Fruit fly (Drosophila melanogaster) S2 (cell line): ENCODE data around the gene Mur29B.

Source experiments
- CG8478 ChIP-seq: fragments of >200 bp; optimal IDR thresholded peaks from 2 replicates; lab custom pipeline; 2018
- CTCF ChIP-seq, 2 experiments: fragments of >200 bp; optimal IDR thresholded peaks; 2 replicates each; lab custom pipeline; 2018

The Mur29B gene

dm6 chr2L:8333624-8334023 is 18.4 kb upstream of the Mur29B start:
- no peak for TF ChIP-seq CTCF (optimal IDR thresholded peaks at IDR 0.05; lab: Kevin White, UChicago)
- no peak for TF ChIP-seq CG8478 (lab: Kevin White, UChicago)

dm6 chr2L:8334705-8335104 is 17.3 kb upstream of the Mur29B start:
- TF ChIP-seq CG8478 (lab: Kevin White, UChicago) (no peak), CTCF (optimal IDR thresholded peaks at IDR 0.05; lab: Kevin White, UChicago) (no peak)

dm6 chr2L:8338039-8338438 is 13.9 kb upstream of the Mur29B start, which contains the start of gene witty:
TSS of gene witty (plus strand) at chr2L:8338287.
- no peak for TF ChIP-seq CG8478 (lab: Kevin White, UChicago)
- no peak for TF ChIP-seq CTCF (optimal IDR thresholded peaks at IDR 0.05; lab: Kevin White, UChicago)

- TF ChIP-seq CG8478 (lab: Kevin White, UChicago) (no peak), CTCF (optimal IDR thresholded peaks at IDR 0.05; lab: Kevin White, UChicago) (no peak)
Measured at dm6 chr2L:8339751-8340349, 12.1 kb upstream of the Mur29B start.

- no peak for TF ChIP-seq CG8478 (lab: Kevin White, UChicago)
- no peak for TF ChIP-seq CTCF (optimal IDR thresholded peaks at IDR 0.05; lab: Kevin White, UChicago)
Measured at dm6 chr2L:8342395-8342794, 9.6 kb upstream of the Mur29B start, which contains the start of gene CG14273. TSS of gene CG14273 (plus strand) at chr2L:8342695.

dm6 chr2L:8344536-8344935 is 7.5 kb upstream of the Mur29B start:
- TF ChIP-seq CTCF (optimal IDR thresholded peaks at IDR 0.05; lab: Kevin White, UChicago) (no peak), CG8478 (lab: Kevin White, UChicago) (no peak)

dm6 chr2L:8346260-8346659 is 5.7 kb upstream of the Mur29B start, which contains the start of gene CG7778:
TSS of gene CG7778 (plus strand) at chr2L:8346620.
- no peak for TF ChIP-seq CTCF (optimal IDR thresholded peaks at IDR 0.05; lab: Kevin White, UChicago)

dm6 chr2L:8350560-8351171 is 1.3 kb upstream of the Mur29B start:
- TF ChIP-seq CG8478 (lab: Kevin White, UChicago) (no peak), CTCF (optimal IDR thresholded peaks at IDR 0.05; lab: Kevin White, UChicago) (no peak)

- TF ChIP-seq CTCF (optimal IDR thresholded peaks at IDR 0.05; lab: Kevin White, UChicago) (no peak), CG8478 (lab: Kevin White, UChicago) (no peak)
Measured at dm6 chr2L:8351333-8351732, 654 bp upstream of the Mur29B start.

dm6 chr2L:8355419-8355818 is 3.4 kb downstream of the Mur29B start:
- TF ChIP-seq CG8478 (lab: Kevin White, UChicago) (no peak), CTCF (optimal IDR thresholded peaks at IDR 0.05; lab: Kevin White, UChicago) (no peak)

dm6 chr2L:8361204-8361952 is 9.4 kb downstream of the Mur29B start:
- TF ChIP-seq CTCF (optimal IDR thresholded peaks at IDR 0.05; lab: Kevin White, UChicago) (no peak), CG8478 (lab: Kevin White, UChicago) (no peak)

- TF ChIP-seq CG8478 (lab: Kevin White, UChicago): no peak
Measured at dm6 chr2L:8362273-8362954, 10.4 kb downstream of the Mur29B start, which contains the start of gene CG7627. TSS of gene CG7627 (minus strand) at chr2L:8362469.

- no peak for TF ChIP-seq CG8478 (lab: Kevin White, UChicago)
- TF ChIP-seq CTCF (optimal IDR thresholded peaks at IDR 0.05; lab: Kevin White, UChicago): no peak
Measured at dm6 chr2L:8362955-8363285, 10.9 kb downstream of the Mur29B start.

- no peak for TF ChIP-seq CTCF (optimal IDR thresholded peaks at IDR 0.05; lab: Kevin White, UChicago)
- TF ChIP-seq CG8478 (lab: Kevin White, UChicago): no peak
Measured at dm6 chr2L:8364006-8364956, 12.3 kb downstream of the Mur29B start, which contains the start of the genes RpS13 and CSN8. TSS of gene RpS13 (minus strand) at chr2L:8364662. TSS of gene CSN8 (plus strand) at chr2L:8364855.
